Worm (Caenorhabditis elegans) whole organism, dauer: ENCODE measurements around the gene rpl-16.

Source experiments
- unc-62 ChIP-seq: sonication (generic microtip); optimal IDR thresholded peaks from 2 replicates; lab custom pipeline; 2017; ENCODE audit warnings: missing biosample characterization, missing genetic modification reagents, missing genetic modification characterization

rpl-16 gene

ce11 chrIII:3503286-3503685 is at the start of gene rpl-16:
Gene rpl-16, minus strand, starts transcription at chrIII:3503604.
- no peak for TF ChIP-seq unc-62 (GFP tag; lab: Kevin White, UChicago)

ce11 chrIII:3550364-3550763 is 47.0 kb upstream of the rpl-16 start:
- no peak for TF ChIP-seq unc-62 (GFP tag; lab: Kevin White, UChicago)

ce11 chrIII:3549750-3550149 is 46.3 kb upstream of the rpl-16 start, which contains the start of gene C54C6.5:
Gene C54C6.5, minus strand, starts transcription at chrIII:3549850.
- TF ChIP-seq unc-62 (GFP tag; lab: Kevin White, UChicago), result no peak

ce11 chrIII:3548017-3548416 is 44.6 kb upstream of the rpl-16 start, which contains the start of gene C54C6.11:
Gene C54C6.11, plus strand, starts transcription at chrIII:3548317.
- TF ChIP-seq unc-62 (GFP tag; lab: Kevin White, UChicago), result no peak

- no peak for TF ChIP-seq unc-62 (GFP tag; lab: Kevin White, UChicago)
These were observed 42.9 kb upstream of the rpl-16 start, which contains the start of gene C54C6.7 for ce11 chrIII:3546323-3546722. Gene C54C6.7, minus strand, starts transcription at chrIII:3546423.

ce11 chrIII:3543071-3543470 is 39.7 kb upstream of the rpl-16 start:
- no peak for TF ChIP-seq unc-62 (GFP tag; lab: Kevin White, UChicago)

ce11 chrIII:3542105-3542504 is 38.7 kb upstream of the rpl-16 start:
- no peak for TF ChIP-seq unc-62 (GFP tag; lab: Kevin White, UChicago)

ce11 chrIII:3541539-3541938 is 38.1 kb upstream of the rpl-16 start, which contains the start of gene ben-1:
Gene ben-1, minus strand, starts transcription at chrIII:3541639.
- TF ChIP-seq unc-62 (GFP tag; lab: Kevin White, UChicago), result no peak

ce11 chrIII:3541093-3541492 is 37.7 kb upstream of the rpl-16 start:
- no peak for TF ChIP-seq unc-62 (GFP tag; lab: Kevin White, UChicago)

ce11 chrIII:3540424-3540823 is 37.0 kb upstream of the rpl-16 start:
- no peak for TF ChIP-seq unc-62 (GFP tag; lab: Kevin White, UChicago)

- TF ChIP-seq unc-62 (GFP tag; lab: Kevin White, UChicago), result no peak
These were observed 36.1 kb upstream of the rpl-16 start for ce11 chrIII:3539499-3539898.

ce11 chrIII:3537401-3537800 is 34.0 kb upstream of the rpl-16 start, which contains the start of gene cfap-20:
Gene cfap-20, minus strand, starts transcription at chrIII:3537501.
- TF ChIP-seq unc-62 (GFP tag; lab: Kevin White, UChicago), result no peak

ce11 chrIII:3534185-3534584 is 30.8 kb upstream of the rpl-16 start:
- TF ChIP-seq unc-62 (GFP tag; lab: Kevin White, UChicago), result no peak

ce11 chrIII:3532035-3532434 is 28.6 kb upstream of the rpl-16 start:
- TF ChIP-seq unc-62 (GFP tag; lab: Kevin White, UChicago), result no peak

- no peak for TF ChIP-seq unc-62 (GFP tag; lab: Kevin White, UChicago)
These were observed 26.4 kb upstream of the rpl-16 start, which contains the start of gene pitp-1 for ce11 chrIII:3529744-3530208. Gene pitp-1, minus strand, starts transcription at chrIII:3529794.

- no peak for TF ChIP-seq unc-62 (GFP tag; lab: Kevin White, UChicago)
These were observed 24.9 kb upstream of the rpl-16 start, which contains the start of gene rpl-37 for ce11 chrIII:3528342-3528741. Gene rpl-37, plus strand, starts transcription at chrIII:3528642.

ce11 chrIII:3523363-3523762 is 20.0 kb upstream of the rpl-16 start:
- TF ChIP-seq unc-62 (GFP tag; lab: Kevin White, UChicago), result no peak
